Fruit fly (Drosophila melanogaster): ENCODE data around the gene CG8607.

CG8607 gene

DNA sequence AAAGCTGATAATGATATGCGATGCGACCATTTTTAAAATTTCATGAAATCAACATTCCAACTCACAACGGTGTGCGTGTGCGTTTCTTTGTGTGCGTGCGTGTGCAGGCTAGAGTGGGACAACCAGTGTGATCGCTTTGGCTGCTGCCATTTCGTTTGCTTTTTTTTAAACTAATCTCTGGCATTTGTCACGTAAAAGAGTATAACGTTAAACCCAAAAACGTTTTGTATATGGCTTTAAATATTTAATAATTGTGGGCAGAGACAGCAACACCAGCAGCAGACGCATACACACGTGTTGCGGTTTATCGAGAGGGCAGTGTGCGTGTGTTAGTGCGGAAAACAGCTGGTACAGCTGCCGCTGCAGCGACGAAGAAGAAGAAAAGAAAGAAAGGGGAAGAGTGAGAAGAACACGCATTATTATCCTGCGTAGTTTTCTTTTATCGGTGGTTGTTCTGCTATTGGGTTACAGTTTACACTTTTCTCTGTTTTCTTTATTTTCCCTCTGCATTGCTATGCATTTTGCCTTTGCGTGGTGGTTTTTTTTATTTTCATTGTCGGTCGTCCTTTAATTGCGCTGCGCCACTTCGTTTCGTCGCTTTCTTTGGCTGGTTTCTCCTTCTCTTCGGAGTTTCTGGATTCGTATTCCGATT is 50.5 kb downstream of the CG8607 start (continued):
- TF ChIP-seq ewg (GFP tag; optimal IDR thresholded peaks at IDR 0.05) (no peak), CG7839 (tag; optimal IDR thresholded peaks at IDR 0.05) (no peak), chif (GFP tag; optimal IDR thresholded peaks at IDR 0.05) (no peak), CG34376 (GFP tag; optimal IDR thresholded peaks at IDR 0.05) (peak; percentile 7), gcm (GFP tag; optimal IDR thresholded peaks at IDR 0.05) (peak; percentile 15), grau (tag; optimal IDR thresholded peaks at IDR 0.05) (no peak), hkb (optimal IDR thresholded peaks at IDR 0.05) (no peak), hkb (GFP tag; IDR thresholded peaks at IDR 0.05) (no peak), vfl (GFP tag; optimal IDR thresholded peaks at IDR 0.05) (no peak), CG18476 (GFP tag; optimal IDR thresholded peaks at IDR 0.05) (no peak), tio (GFP tag; optimal IDR thresholded peaks at IDR 0.05) (no peak), Ptx1 (GFP tag; IDR thresholded peaks at IDR 0.05) (no peak), cg (GFP tag; optimal IDR thresholded peaks at IDR 0.05) (peak; percentile 99), ara (GFP tag; IDR thresholded peaks at IDR 0.05) (no peak), CG10543 (GFP tag; optimal IDR thresholded peaks at IDR 0.05) (no peak), Adf1 (GFP tag; IDR thresholded peaks at IDR 0.05) (no peak; the same call in 1 of the 2 replicates), mam (GFP tag; optimal IDR thresholded peaks at IDR 0.05) (no peak), CG13287 (GFP tag; IDR thresholded peaks at IDR 0.05; ENCODE audit: partially characterized antibody) (peak; percentile 21; the same call in 1 of the 2 replicates), Vsx1 (GFP tag; optimal IDR thresholded peaks at IDR 0.05) (no peak), ac (GFP tag; optimal IDR thresholded peaks at IDR 0.05) (peak; percentile 68), CG14710 (tag; optimal IDR thresholded peaks at IDR 0.05) (no peak), CG8765 (GFP tag; IDR thresholded peaks at IDR 0.05) (no peak), psq (GFP tag; optimal IDR thresholded peaks at IDR 0.05) (peak; percentile 71), sens-2 (GFP tag; IDR thresholded peaks at IDR 0.05) (no peak), Awh (GFP tag; IDR thresholded peaks at IDR 0.05) (no peak), klu (GFP tag; IDR thresholded peaks at IDR 0.05) (no peak), corto (GFP tag; optimal IDR thresholded peaks at IDR 0.05) (no peak), ash1 (GFP tag; optimal IDR thresholded peaks at IDR 0.05) (no peak), zen2 (GFP tag; IDR thresholded peaks at IDR 0.05; ENCODE audit: partially characterized antibody) (no peak), Hr3 (GFP tag; optimal IDR thresholded peaks at IDR 0.05) (no peak), sd (tag; optimal IDR thresholded peaks at IDR 0.05) (peak; percentile 99), Xbp1 (GFP tag; optimal IDR thresholded peaks at IDR 0.05) (no peak), PHDP (tag; optimal IDR thresholded peaks at IDR 0.05) (no peak), CG33557 (GFP tag; optimal IDR thresholded peaks at IDR 0.05) (no peak), CG9817 (tag; optimal IDR thresholded peaks at IDR 0.05) (no peak), CG12071 (GFP tag; optimal IDR thresholded peaks at IDR 0.05) (no peak), HmgZ (tag; optimal IDR thresholded peaks at IDR 0.05) (no peak), seq (GFP tag; IDR thresholded peaks at IDR 0.05) (no peak), eve (GFP tag; optimal IDR thresholded peaks at IDR 0.05) (no peak), Gsc (GFP tag; IDR thresholded peaks at IDR 0.05) (no peak), CG7271 (tag; optimal IDR thresholded peaks at IDR 0.05) (no peak), ase (GFP tag; IDR thresholded peaks at IDR 0.05) (no peak), CG7928 (GFP tag; optimal IDR thresholded peaks at IDR 0.05) (no peak), vvl (GFP tag; IDR thresholded peaks at IDR 0.05) (0 out of 2 replicates have a peak, but pooled peaks have one; percentile 37), HmgD (GFP tag; optimal IDR thresholded peaks at IDR 0.05) (no peak), phol (tag; optimal IDR thresholded peaks at IDR 0.05) (peak; percentile 58), CG5245 (GFP tag; optimal IDR thresholded peaks at IDR 0.05) (no peak), pfk (GFP tag; optimal IDR thresholded peaks at IDR 0.05) (peak; percentile 21), CG18764 (GFP tag; optimal IDR thresholded peaks at IDR 0.05) (no peak), Fer3 (tag; optimal IDR thresholded peaks at IDR 0.05) (no peak), CG6854 (GFP tag; optimal IDR thresholded peaks at IDR 0.05) (no peak)
